Worm (Caenorhabditis elegans): ENCODE results near the gene F10B5.3.

F10B5.3 gene

DNA sequence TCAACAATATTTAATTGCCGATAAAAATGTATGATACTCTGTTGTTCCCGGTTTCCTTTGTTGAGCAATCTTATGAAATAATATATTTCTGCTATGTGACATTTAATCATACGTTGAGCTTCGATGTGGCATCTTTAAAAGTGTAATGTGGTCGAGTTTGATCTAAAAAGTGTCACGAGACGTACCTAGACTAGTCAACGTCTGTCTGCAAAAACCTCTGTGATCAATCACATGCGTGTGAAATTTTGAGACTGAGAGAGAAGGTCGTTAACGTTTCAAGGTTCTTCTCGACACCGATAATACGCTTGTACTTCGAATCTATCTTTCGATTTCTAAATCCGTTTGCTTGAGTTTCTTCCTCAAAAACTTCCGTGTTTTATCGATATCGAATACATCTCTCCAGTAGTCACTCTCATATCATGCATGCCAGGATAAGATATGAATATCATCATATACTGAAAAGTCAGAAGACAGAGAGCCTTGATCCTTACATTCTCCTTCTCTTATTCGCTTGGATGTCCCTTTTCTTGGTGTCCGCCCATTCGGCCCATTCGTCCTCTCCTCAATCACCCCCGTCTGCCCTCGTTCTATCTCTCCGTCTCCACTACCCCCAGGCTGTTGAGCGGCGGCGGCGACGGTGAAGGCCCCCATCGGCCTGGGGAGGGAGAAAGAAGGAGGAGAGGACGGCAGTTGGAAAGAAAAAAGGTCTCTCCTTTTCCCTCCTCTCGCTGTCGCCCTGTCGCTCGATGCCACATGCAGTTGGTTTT is 21.4 kb downstream of the F10B5.3 start (continued):
- TF ChIP-seq ztf-3 (GFP tag; optimal IDR thresholded peaks at IDR 0.05) (no peak), F33H1.4 (GFP tag; IDR thresholded peaks at IDR 0.05) (no peak), ztf-25 (GFP tag; IDR thresholded peaks at IDR 0.05) (no peak), mel-28 (tag; optimal IDR thresholded peaks at IDR 0.05; ENCODE audit: borderline replicate concordance) (no peak), gei-17 (GFP tag; optimal IDR thresholded peaks at IDR 0.05) (no peak), ceh-40 (GFP tag; IDR thresholded peaks at IDR 0.05) (peak; percentile 55; the same call in 1 of the 2 replicates), xnd-1 (tag; optimal IDR thresholded peaks at IDR 0.05) (no peak), hmg-1.2 (GFP tag; IDR thresholded peaks at IDR 0.05) (0 out of 2 replicates have a peak, but pooled peaks have one; percentile 10), B0261.1 (tag; optimal IDR thresholded peaks at IDR 0.05) (no peak), nhr-120 (GFP tag; IDR thresholded peaks at IDR 0.05) (no peak), attf-5 (GFP tag; optimal IDR thresholded peaks at IDR 0.05) (peak; percentile 36), snpc-4 (GFP tag; optimal IDR thresholded peaks at IDR 0.05) (no peak), snpc-4 (tag; optimal IDR thresholded peaks at IDR 0.05) (no peak), B0336.3 (GFP tag; IDR thresholded peaks at IDR 0.05) (no peak), ztf-26 (tag; optimal IDR thresholded peaks at IDR 0.05) (no peak), C06A6.2 (GFP tag; conservative IDR thresholded peaks at IDR 0.05) (no peak), chd-7 (tag; optimal IDR thresholded peaks at IDR 0.05) (no peak), lin-54 (GFP tag; optimal IDR thresholded peaks at IDR 0.05) (peak; percentile 6), dox-1 (GFP tag; IDR thresholded peaks at IDR 0.05) (peak; percentile 65), nhr-90 (tag; optimal IDR thresholded peaks at IDR 0.05) (no peak), cebp-1 (GFP tag; IDR thresholded peaks at IDR 0.05) (peak; percentile 95), cebp-1 (tag; optimal IDR thresholded peaks at IDR 0.05) (peak; percentile 93), F10E7.11 (tag; optimal IDR thresholded peaks at IDR 0.05) (no peak), lin-40 (tag; optimal IDR thresholded peaks at IDR 0.05) (no peak), let-526 (GFP tag; IDR thresholded peaks at IDR 0.05) (peak; percentile 50; the same call in 1 of the 2 replicates), lin-35 (GFP tag; optimal IDR thresholded peaks at IDR 0.05) (no peak)

DNA sequence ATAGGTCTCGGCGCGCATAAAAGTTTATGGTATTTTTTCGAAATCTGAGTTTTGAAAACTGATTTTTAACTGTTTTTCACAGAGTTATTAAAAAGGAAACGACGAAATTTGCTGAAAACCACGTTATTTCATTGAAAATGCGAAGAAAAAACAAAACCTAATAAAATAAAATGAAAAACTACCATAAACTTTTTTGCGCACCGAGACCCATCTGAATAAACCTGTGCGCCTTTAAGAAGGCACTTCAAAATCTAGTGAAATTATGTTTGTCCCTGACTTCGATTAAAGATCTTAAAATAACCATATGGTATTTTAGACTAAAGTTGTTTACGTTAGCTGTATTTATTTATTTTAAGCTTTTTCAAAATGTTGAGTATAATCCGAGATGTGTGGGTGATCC is 22.0 kb downstream of the F10B5.3 start:
- TF ChIP-seq dox-1 (GFP tag; IDR thresholded peaks at IDR 0.05): no peak
- TF ChIP-seq F49E8.2 (tag; optimal IDR thresholded peaks at IDR 0.05; ENCODE audit: insufficient read depth): no peak
- TF ChIP-seq F33H1.4 (GFP tag; IDR thresholded peaks at IDR 0.05): peak; percentile 63
- no peak for TF ChIP-seq nfyb-1 (GFP tag; IDR thresholded peaks at IDR 0.05)
- TF ChIP-seq tbp1 (GFP tag; optimal IDR thresholded peaks at IDR 0.05): no peak
- no peak for TF ChIP-seq gei-17 (GFP tag; optimal IDR thresholded peaks at IDR 0.05)
- TF ChIP-seq rec-8 (tag; optimal IDR thresholded peaks at IDR 0.05): no peak
- TF ChIP-seq let-526 (GFP tag; IDR thresholded peaks at IDR 0.05): no peak
- TF ChIP-seq lsl-1 (GFP tag; optimal IDR thresholded peaks at IDR 0.05): peak; percentile 70
- no peak for TF ChIP-seq aptf-3 (GFP tag; IDR thresholded peaks at IDR 0.05)
- TF ChIP-seq xnd-1 (tag; optimal IDR thresholded peaks at IDR 0.05): peak; percentile 55

DNA sequence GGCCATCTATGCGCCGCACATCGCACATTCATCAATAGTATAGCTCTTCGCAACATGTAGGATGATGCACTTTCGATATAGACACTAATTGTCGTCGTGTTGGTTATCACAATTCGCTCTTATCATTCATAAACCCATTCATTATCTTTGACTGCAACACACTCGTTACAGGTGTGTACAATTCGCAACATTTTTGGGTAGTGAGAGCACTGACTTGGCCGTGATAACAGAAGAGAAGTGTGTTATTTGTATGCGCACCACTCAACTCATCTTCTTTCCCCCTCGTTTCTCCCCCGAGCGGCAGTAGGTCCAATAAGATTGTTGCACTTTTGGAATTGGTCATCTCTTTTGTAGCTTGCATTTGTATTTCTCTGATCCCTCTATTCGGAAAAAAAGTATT is 22.5 kb downstream of the F10B5.3 start:
- TF ChIP-seq lsl-1 (GFP tag; optimal IDR thresholded peaks at IDR 0.05) (no peak), lin-26 (GFP tag; IDR thresholded peaks at IDR 0.05) (no peak), F52B5.7 (tag; optimal IDR thresholded peaks at IDR 0.05) (no peak), nfyb-1 (GFP tag; IDR thresholded peaks at IDR 0.05) (0 out of 2 replicates have a peak, but pooled peaks have one; percentile 14), nhr-80 (tag; optimal IDR thresholded peaks at IDR 0.05) (peak; percentile 95), C06A6.2 (GFP tag; conservative IDR thresholded peaks at IDR 0.05) (no peak), ets-4 (GFP tag; optimal IDR thresholded peaks at IDR 0.05) (peak; percentile 73), ztf-28 (GFP tag; IDR thresholded peaks at IDR 0.05) (no peak)

All from whole organism, young adult.